Fruit fly (Drosophila melanogaster) whole organism, embryonic: ENCODE results near the gene CG13081.

Source experiments
- Bgb ChIP-seq: fragments of 200-800 bp; sonication (Bioruptor generic); IDR thresholded peaks from 2 replicates; pipeline ENCODE4 v1.3.6; 2022; ENCODE audit warnings: missing biosample characterization, missing genetic modification characterization; ENCODE audit not compliant: partially characterized antibody
- BtbVII ChIP-seq: fragments of 200-800 bp; sonication (Bioruptor generic); optimal IDR thresholded peaks from 3 replicates; lab custom pipeline; 2017; ENCODE audit warnings: missing biosample characterization, mild to moderate bottlenecking, missing genetic modification characterization
- CG10543 ChIP-seq: fragments of 200-800 bp; sonication (Bioruptor generic); optimal IDR thresholded peaks from 3 replicates; lab custom pipeline; 2017; ENCODE audit warnings: missing biosample characterization, mild to moderate bottlenecking, missing genetic modification characterization, moderate library complexity
- CG11696 ChIP-seq: fragments of 200-800 bp; sonication (Bioruptor generic); IDR thresholded peaks from 2 replicates; pipeline ENCODE4 v1.3.6; 2022; ENCODE audit warnings: missing biosample characterization, missing genetic modification characterization
- CG14860 ChIP-seq: fragments of 200-800 bp; sonication (Bioruptor generic); IDR thresholded peaks from 3 replicates; pipeline ENCODE4 v1.3.6; 2022; ENCODE audit warnings: missing biosample characterization, missing genetic modification characterization; ENCODE audit not compliant: partially characterized antibody
- CG1603 ChIP-seq: fragments of 200-800 bp; sonication (Bioruptor generic); optimal IDR thresholded peaks from 2 replicates; lab custom pipeline; 2019; ENCODE audit warnings: missing biosample characterization, mild to moderate bottlenecking, missing genetic modification characterization, moderate library complexity
- CG17186 ChIP-seq: fragments of 200-800 bp; sonication (Bioruptor generic); optimal IDR thresholded peaks from 3 replicates; lab custom pipeline; 2017; ENCODE audit warnings: missing biosample characterization, missing genetic modification reagents, missing genetic modification characterization
- CG17568 ChIP-seq: fragments of 200-800 bp; sonication (Bioruptor generic); optimal IDR thresholded peaks from 2 replicates; lab custom pipeline; 2018; ENCODE audit warnings: missing biosample characterization, mild to moderate bottlenecking, missing genetic modification characterization, moderate library complexity
- CG18476 ChIP-seq: fragments of 200-800 bp; sonication (Bioruptor generic); optimal IDR thresholded peaks from 2 replicates; lab custom pipeline; 2016; ENCODE audit warnings: missing biosample characterization, mild to moderate bottlenecking, missing genetic modification characterization
- CG2129 ChIP-seq: fragments of 200-800 bp; sonication (Bioruptor generic); IDR thresholded peaks from 2 replicates; pipeline ENCODE4 v1.3.6; 2022; ENCODE audit warnings: missing biosample characterization, missing genetic modification characterization; ENCODE audit not compliant: partially characterized antibody
- CG30403 ChIP-seq: fragments of 200-800 bp; sonication (Bioruptor generic); optimal IDR thresholded peaks from 3 replicates; lab custom pipeline; 2016; ENCODE audit warnings: missing biosample characterization, missing genetic modification characterization
- CG32767 ChIP-seq: fragments of 200-800 bp; sonication (Bioruptor generic); IDR thresholded peaks from 2 replicates; pipeline ENCODE4 v1.3.6; 2022; ENCODE audit warnings: missing biosample characterization, missing genetic modification characterization
- CG32772 ChIP-seq: fragments of 200-800 bp; sonication (Bioruptor generic); IDR thresholded peaks from 2 replicates; pipeline ENCODE4 v1.3.6; 2022; ENCODE audit warnings: missing biosample characterization, missing genetic modification characterization
- CG5245 ChIP-seq: fragments of 200-800 bp; sonication (Bioruptor generic); optimal IDR thresholded peaks from 3 replicates; lab custom pipeline; 2016; ENCODE audit warnings: missing biosample characterization, missing genetic modification characterization
- CG6254 ChIP-seq: fragments of 200-800 bp; sonication (Bioruptor generic); optimal IDR thresholded peaks from 3 replicates; lab custom pipeline; 2017; ENCODE audit warnings: mild to moderate bottlenecking, missing biosample characterization, missing genetic modification reagents, missing genetic modification characterization
- CG7839 ChIP-seq: fragments of 200-800 bp; sonication (Bioruptor generic); optimal IDR thresholded peaks from 3 replicates; lab custom pipeline; 2018; ENCODE audit warnings: missing biosample characterization, mild to moderate bottlenecking, missing genetic modification characterization, moderate library complexity
- CG8359 ChIP-seq: fragments of 200-800 bp; sonication (Bioruptor generic); optimal IDR thresholded peaks from 2 replicates; lab custom pipeline; 2017; ENCODE audit warnings: missing biosample characterization, mild to moderate bottlenecking, missing genetic modification characterization, borderline replicate concordance
- Fer2 ChIP-seq: fragments of 200-800 bp; sonication (Bioruptor generic); optimal IDR thresholded peaks from 2 replicates; lab custom pipeline; 2018; ENCODE audit warnings: missing biosample characterization, mild to moderate bottlenecking, missing genetic modification characterization, moderate library complexity
- H2.0 ChIP-seq: fragments of 200-800 bp; sonication (Bioruptor generic); IDR thresholded peaks from 2 replicates; pipeline ENCODE4 v1.3.6; 2022; ENCODE audit warnings: missing biosample characterization, missing genetic modification characterization
- Hmx ChIP-seq: fragments of 200-800 bp; sonication (Bioruptor generic); optimal IDR thresholded peaks from 2 replicates; lab custom pipeline; 2016; ENCODE audit warnings: missing biosample characterization, missing genetic modification characterization
- MTF-1 ChIP-seq: fragments of 200-800 bp; sonication (Bioruptor generic); optimal IDR thresholded peaks from 2 replicates; lab custom pipeline; 2018; ENCODE audit warnings: missing biosample characterization, mild to moderate bottlenecking, missing genetic modification characterization, borderline replicate concordance
- Med ChIP-seq: fragments of 200-800 bp; sonication (Bioruptor generic); peaks from one replicate; lab custom pipeline; 2016; ENCODE audit warnings: missing biosample characterization, missing genetic modification characterization, mild to moderate bottlenecking, inconsistent platforms, moderate library complexity
- Nf-YA ChIP-seq: fragments of 200-800 bp; sonication (Bioruptor generic); IDR thresholded peaks from 2 replicates; pipeline ENCODE4 v1.3.6; 2022; ENCODE audit warnings: missing biosample characterization, missing genetic modification characterization
- Oaz ChIP-seq: fragments of 200-800 bp; sonication (Bioruptor generic); IDR thresholded peaks from 2 replicates; pipeline ENCODE4 v1.3.6; 2022; ENCODE audit warnings: missing biosample characterization, missing genetic modification characterization
- Opbp ChIP-seq: fragments of 200-800 bp; sonication (Bioruptor generic); IDR thresholded peaks from 3 replicates; pipeline ENCODE4 v1.3.6; 2022; ENCODE audit warnings: missing biosample characterization, missing genetic modification characterization; ENCODE audit not compliant: partially characterized antibody
- Six4 ChIP-seq: fragments of 200-800 bp; sonication (Bioruptor generic); optimal IDR thresholded peaks from 2 replicates; lab custom pipeline; 2016; ENCODE audit warnings: missing biosample characterization, missing genetic modification characterization
- al ChIP-seq: fragments of 200-800 bp; sonication (Bioruptor generic); IDR thresholded peaks from 2 replicates; pipeline ENCODE4 v1.3.6; 2022; ENCODE audit warnings: missing biosample characterization, missing genetic modification characterization
- bab2 ChIP-seq: fragments of 200-800 bp; sonication (Bioruptor generic); optimal IDR thresholded peaks from 2 replicates; lab custom pipeline; 2016; ENCODE audit warnings: missing biosample characterization, missing genetic modification characterization
- cg ChIP-seq: fragments of 200-800 bp; sonication (Bioruptor generic); optimal IDR thresholded peaks from 3 replicates; lab custom pipeline; 2019; ENCODE audit warnings: missing biosample characterization, mild to moderate bottlenecking, missing genetic modification characterization, moderate library complexity
- chinmo ChIP-seq: fragments of 200-800 bp; sonication (Bioruptor generic); IDR thresholded peaks from 4 replicates; pipeline ENCODE4 v1.3.6; 2022; ENCODE audit warnings: missing biosample characterization, missing genetic modification characterization; ENCODE audit not compliant: partially characterized antibody
- corto ChIP-seq: fragments of 200-800 bp; sonication (Bioruptor generic); optimal IDR thresholded peaks from 2 replicates; lab custom pipeline; 2016; ENCODE audit warnings: missing biosample characterization, mild to moderate bottlenecking, missing genetic modification characterization, moderate library complexity
- danr ChIP-seq: fragments of 200-800 bp; sonication (Bioruptor generic); IDR thresholded peaks from 2 replicates; pipeline ENCODE4 v1.3.6; 2022; ENCODE audit warnings: missing biosample characterization, missing genetic modification characterization
- dpn ChIP-seq, 2 experiments: fragments of 200-800 bp; sonication (Bioruptor generic); optimal IDR thresholded peaks; 3 replicates each; lab custom pipeline; 2016; ENCODE audit warnings: missing biosample characterization in 2 of 2, missing genetic modification characterization in 2 of 2
- gcm ChIP-seq: fragments of 200-800 bp; sonication (Bioruptor generic); optimal IDR thresholded peaks from 2 replicates; lab custom pipeline; 2019; ENCODE audit warnings: missing biosample characterization, mild to moderate bottlenecking, missing genetic modification characterization, moderate library complexity
- gsb-n ChIP-seq: fragments of 200-800 bp; sonication (Bioruptor generic); optimal IDR thresholded peaks from 3 replicates; lab custom pipeline; 2018; ENCODE audit warnings: missing biosample characterization, mild to moderate bottlenecking, missing genetic modification characterization
- hb ChIP-seq: fragments of 200-800 bp; sonication (Bioruptor generic); IDR thresholded peaks from 3 replicates; pipeline ENCODE4 v1.3.6; 2022; ENCODE audit warnings: missing biosample characterization, missing genetic modification characterization; ENCODE audit not compliant: partially characterized antibody
- hbn ChIP-seq: fragments of 200-800 bp; sonication (Bioruptor generic); IDR thresholded peaks from 2 replicates; pipeline ENCODE4 v1.3.6; 2022; ENCODE audit warnings: missing biosample characterization, missing genetic modification characterization; ENCODE audit not compliant: partially characterized antibody
- insv ChIP-seq, 2 experiments: fragments of 200-800 bp; sonication (Bioruptor generic); optimal IDR thresholded peaks; 3 replicates each; lab custom pipeline; 2016 to 2018; ENCODE audit warnings: missing biosample characterization in 2 of 2, missing genetic modification characterization in 2 of 2
- jing ChIP-seq: fragments of 200-800 bp; sonication (Bioruptor generic); optimal IDR thresholded peaks from 2 replicates; lab custom pipeline; 2018; ENCODE audit warnings: missing biosample characterization, mild to moderate bottlenecking, missing genetic modification characterization
- lola ChIP-seq, 3 experiments: fragments of >200 bp in 2 of 3; fragments of 200-800 bp in 1 of 3; sonication (Bioruptor generic) in 1 of 3; optimal IDR thresholded peaks; 2 replicates each; lab custom pipeline; 2017 to 2019; ENCODE audit warnings: missing biosample characterization in 3 of 3, missing genetic modification characterization in 3 of 3, mild to moderate bottlenecking in 1 of 3, moderate library complexity in 1 of 3
- pros ChIP-seq: fragments of 200-800 bp; sonication (Bioruptor generic); optimal IDR thresholded peaks from 3 replicates; lab custom pipeline; 2019; ENCODE audit warnings: missing biosample characterization, mild to moderate bottlenecking, missing genetic modification characterization, moderate library complexity
- pum ChIP-seq: fragments of 200-800 bp; sonication (Bioruptor generic); optimal IDR thresholded peaks from 2 replicates; lab custom pipeline; 2016; ENCODE audit warnings: missing biosample characterization, missing genetic modification characterization
- repo ChIP-seq: fragments of 200-800 bp; sonication (Bioruptor generic); optimal IDR thresholded peaks from 2 replicates; lab custom pipeline; 2016; ENCODE audit warnings: missing biosample characterization, missing genetic modification characterization
- slp2 ChIP-seq: fragments of 200-800 bp; sonication (Bioruptor generic); optimal IDR thresholded peaks from 2 replicates; lab custom pipeline; 2016; ENCODE audit warnings: missing biosample characterization, missing genetic modification characterization
- stc ChIP-seq: fragments of 200-800 bp; sonication (Bioruptor generic); IDR thresholded peaks from 2 replicates; pipeline ENCODE4 v1.3.6; 2022; ENCODE audit warnings: missing biosample characterization, missing genetic modification characterization
- stwl ChIP-seq: fragments of 200-800 bp; sonication (Bioruptor generic); optimal IDR thresholded peaks from 3 replicates; lab custom pipeline; 2018; ENCODE audit warnings: missing biosample characterization, mild to moderate bottlenecking, missing genetic modification characterization, moderate library complexity
- ttk ChIP-seq: fragments of 200-800 bp; sonication (Bioruptor generic); IDR thresholded peaks from 2 replicates; pipeline ENCODE4 v2.1.2; 2022; ENCODE audit warnings: missing biosample characterization, missing genetic modification characterization
- unpg ChIP-seq: fragments of 200-800 bp; sonication (Bioruptor generic); optimal IDR thresholded peaks from 3 replicates; lab custom pipeline; 2018; ENCODE audit warnings: missing biosample characterization, mild to moderate bottlenecking, missing genetic modification characterization, moderate library complexity

CG13081 gene

DNA sequence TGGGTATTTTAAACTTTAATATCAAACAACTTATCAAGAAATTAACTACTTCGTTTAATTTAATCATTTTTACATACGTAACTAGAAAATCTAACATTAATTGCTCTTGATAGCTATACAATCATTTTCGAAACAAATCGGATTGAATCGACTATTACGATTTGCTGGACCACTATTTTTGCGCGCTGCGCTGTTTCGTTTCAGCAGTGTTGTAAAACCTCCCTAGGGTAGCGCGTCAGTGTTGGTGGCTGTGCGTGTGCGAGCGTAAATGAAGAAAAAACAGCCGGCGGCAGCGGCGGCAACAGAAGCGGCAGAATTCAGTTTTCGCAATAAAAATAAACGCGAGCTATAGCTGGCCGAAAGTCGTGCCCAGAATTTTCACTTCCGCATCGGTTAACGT is 7.2 kb upstream of the CG13081 start, which contains the start of gene CG33116 (continued):
- TF ChIP-seq insv (GFP tag; optimal IDR thresholded peaks at IDR 0.05; lab: Kevin White, UChicago) = peak in 1 of 2 experiments; percentile 25
- peak; percentile 32 for TF ChIP-seq Fer2 (tag; lab: Kevin White, UChicago)
- peak; percentile 78 for TF ChIP-seq CG18476 (GFP tag; lab: Kevin White, UChicago)
- peak; percentile 42; the same call in 1 of the 2 replicates for TF ChIP-seq hbn (GFP tag; lab: Robert Waterston, UW)
- peak; percentile 79 for TF ChIP-seq H2.0 (GFP tag; lab: Robert Waterston, UW)
- TF ChIP-seq CG14860 (GFP tag; lab: Robert Waterston, UW) = no peak
- TF ChIP-seq ttk = peak; percentile 75
- peak; percentile 87 for TF ChIP-seq CG30403 (GFP tag; lab: Kevin White, UChicago)
- peak; percentile 66 for TF ChIP-seq stc (GFP tag; lab: Robert Waterston, UW)
- TF ChIP-seq Six4 (GFP tag; lab: Kevin White, UChicago) = peak; percentile 73
- TF ChIP-seq bab2 (GFP tag; lab: Kevin White, UChicago) = peak; percentile 81
- peak; percentile 42 for TF ChIP-seq CG8359 (GFP tag; lab: Kevin White, UChicago)
- peak in 1 of 3 experiments; percentile 85 for TF ChIP-seq lola (GFP tag; optimal IDR thresholded peaks at IDR 0.05; lab: Kevin White, UChicago)
- peak; percentile 54 for TF ChIP-seq Hmx (GFP tag; lab: Kevin White, UChicago)
- TF ChIP-seq CG10543 (GFP tag; lab: Kevin White, UChicago) = peak; percentile 49
- TF ChIP-seq CG6254 (GFP tag; lab: Kevin White, UChicago) = peak; percentile 62
- peak; percentile 20 for TF ChIP-seq corto
- peak; percentile 85 for TF ChIP-seq pum
- no peak; the same call in 1 of the 2 replicates for TF ChIP-seq Nf-YA (GFP tag; lab: Robert Waterston, UW)
- peak; percentile 68 for TF ChIP-seq BtbVII (GFP tag; lab: Kevin White, UChicago)
- peak; percentile 56 for TF ChIP-seq jing (GFP tag; lab: Kevin White, UChicago)
- peak; percentile 27; the same call in 1 of the 2 replicates for TF ChIP-seq Bgb (GFP tag; lab: Robert Waterston, UW)
- no peak for TF ChIP-seq hb (GFP tag; lab: Robert Waterston, UW)
- TF ChIP-seq CG17186 (GFP tag; lab: Kevin White, UChicago) = peak; percentile 70
- TF ChIP-seq gsb-n (tag; lab: Kevin White, UChicago) = peak; percentile 78
- 0 out of 2 replicates have a peak, but pooled peaks have one; percentile 54 for TF ChIP-seq CG32767 (GFP tag; lab: Robert Waterston, UW)
- TF ChIP-seq dpn (GFP tag; optimal IDR thresholded peaks at IDR 0.05; lab: Kevin White, UChicago) = peak; percentile 86 to 87
- TF ChIP-seq repo (GFP tag; lab: Kevin White, UChicago) = peak; percentile 82
- peak; percentile 56; the same call in 1 of the 2 replicates for TF ChIP-seq Oaz (GFP tag; lab: Robert Waterston, UW)
- peak; percentile 76 for TF ChIP-seq cg (GFP tag; lab: Kevin White, UChicago)
- peak; percentile 67 for TF ChIP-seq CG32772 (GFP tag; lab: Robert Waterston, UW)
- peak; percentile 72 for TF ChIP-seq CG17568 (GFP tag; lab: Kevin White, UChicago)
- TF ChIP-seq Med (GFP tag; lab: Kevin White, UChicago) = peak; percentile 98
- peak; percentile 100 for TF ChIP-seq CG11696 (GFP tag; lab: Robert Waterston, UW)
- peak; percentile 76 for TF ChIP-seq CG5245 (GFP tag; lab: Kevin White, UChicago)
- peak; percentile 85 for TF ChIP-seq stwl (tag; lab: Kevin White, UChicago)
- peak; percentile 79 for TF ChIP-seq CG7839
- peak; percentile 51 for TF ChIP-seq al
- TF ChIP-seq pros (GFP tag; lab: Kevin White, UChicago) = no peak
- TF ChIP-seq Opbp (GFP tag; lab: Robert Waterston, UW) = peak; percentile 65; the same call in 2 of the 3 replicates
- peak; percentile 79 for TF ChIP-seq CG1603 (tag; lab: Kevin White, UChicago)
- no peak for TF ChIP-seq CG2129 (GFP tag; lab: Robert Waterston, UW)
- 0 out of 4 replicates have a peak, but pooled peaks have one; percentile 46 for TF ChIP-seq chinmo (GFP tag; lab: Robert Waterston, UW)
- peak; percentile 73 for TF ChIP-seq slp2 (GFP tag; lab: Kevin White, UChicago)
- TF ChIP-seq gcm = peak; percentile 72
- peak; percentile 31; the same call in 1 of the 2 replicates for TF ChIP-seq danr (GFP tag; lab: Robert Waterston, UW)
- TF ChIP-seq unpg (GFP tag; lab: Kevin White, UChicago) = peak; percentile 80
- peak; percentile 77 for TF ChIP-seq MTF-1 (GFP tag; lab: Kevin White, UChicago)
